Fruit fly (Drosophila melanogaster): ENCODE results near the gene Trhn.

The Trhn gene

DNA sequence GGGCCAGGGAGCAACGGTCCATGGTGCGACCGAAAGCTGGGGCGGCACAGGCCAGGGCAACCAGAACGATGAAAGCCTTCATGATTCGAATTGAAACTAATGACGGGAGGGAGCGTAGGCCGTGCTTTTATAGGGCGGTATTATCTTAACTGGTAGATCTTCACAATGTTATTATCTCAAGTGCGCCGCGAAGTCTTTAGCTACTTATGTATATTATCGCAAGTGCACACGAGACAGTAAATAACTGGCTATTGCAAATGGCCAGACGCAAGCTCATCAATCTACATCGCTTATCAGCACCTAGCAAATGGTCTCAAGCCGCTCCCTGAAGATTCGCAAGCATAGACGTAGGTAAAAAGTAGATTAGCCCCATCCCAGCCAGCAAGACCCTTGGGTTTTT, 18.1 kb upstream of the Trhn start, which contains the start of gene LysD:
TSS of gene LysD (minus strand) at position 101 of the 400 bp plus-strand sequence.
- TF ChIP-seq fd59A (GFP tag; optimal IDR thresholded peaks at IDR 0.05) (no peak), Hr4 (GFP tag; optimal IDR thresholded peaks at IDR 0.05) (no peak)

DNA sequence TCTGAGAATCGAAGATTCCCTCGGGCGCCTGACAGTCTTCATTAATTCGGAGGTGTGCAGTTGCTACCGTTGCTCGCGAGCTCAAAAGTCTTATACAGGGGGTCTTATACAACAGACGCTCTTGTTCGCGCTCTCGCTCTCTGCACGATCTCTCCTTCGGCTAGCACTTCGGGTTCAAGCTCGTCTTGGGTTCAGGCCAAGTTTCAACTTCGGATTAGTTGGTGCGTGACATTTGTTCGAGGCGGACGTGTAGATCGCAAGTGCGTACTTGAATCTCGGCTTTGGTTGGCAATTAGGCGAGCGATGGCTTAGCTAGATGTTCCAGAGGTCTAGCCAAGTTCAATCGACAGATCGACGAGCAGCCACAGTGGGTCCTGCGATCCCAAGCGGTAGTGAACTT, 15.2 kb upstream of the Trhn start:
- TF ChIP-seq CG31627 (GFP tag; optimal IDR thresholded peaks at IDR 0.05) (no peak), CG3032 (tag; optimal IDR thresholded peaks at IDR 0.05) (no peak), fkh (GFP tag; optimal IDR thresholded peaks at IDR 0.05) (no peak), CG8119 (GFP tag; IDR thresholded peaks at IDR 0.05) (peak; percentile 28; the same call in 1 of the 3 replicates), Blimp-1 (GFP tag; optimal IDR thresholded peaks at IDR 0.05) (no peak), ss (GFP tag; optimal IDR thresholded peaks at IDR 0.05) (peak in 1 of 2 experiments; percentile 26), Smox (GFP tag; optimal IDR thresholded peaks at IDR 0.05) (no peak), topi (GFP tag; optimal IDR thresholded peaks at IDR 0.05) (no peak), CG11294 (GFP tag; IDR thresholded peaks at IDR 0.05) (no peak), cyc (GFP tag; optimal IDR thresholded peaks at IDR 0.05) (no peak), eg (GFP tag; IDR thresholded peaks at IDR 0.05) (0 out of 3 replicates have a peak, but pooled peaks have one; percentile 43), svp (GFP tag) (peak; percentile 57), Lpt (GFP tag; optimal IDR thresholded peaks at IDR 0.05) (peak; percentile 23), CG10669 (GFP tag; optimal IDR thresholded peaks at IDR 0.05) (no peak), Eip75B (GFP tag; optimal IDR thresholded peaks at IDR 0.05) (no peak), lz (GFP tag; optimal IDR thresholded peaks at IDR 0.05) (no peak), fd59A (GFP tag; optimal IDR thresholded peaks at IDR 0.05) (no peak), CG11762 (GFP tag; optimal IDR thresholded peaks at IDR 0.05; ENCODE audit: insufficient read depth) (no peak), Hr4 (GFP tag; optimal IDR thresholded peaks at IDR 0.05) (no peak), CG6808 (GFP tag; optimal IDR thresholded peaks at IDR 0.05) (no peak), CG1621 (tag; optimal IDR thresholded peaks at IDR 0.05) (no peak), dac (GFP tag; optimal IDR thresholded peaks at IDR 0.05) (no peak), Eip78C (GFP tag) (peak; percentile 63), CG8319 (GFP tag; optimal IDR thresholded peaks at IDR 0.05) (no peak), CG4318 (GFP tag; optimal IDR thresholded peaks at IDR 0.05) (no peak), Hr38 (GFP tag; optimal IDR thresholded peaks at IDR 0.05) (no peak), Hr39 (GFP tag; optimal IDR thresholded peaks at IDR 0.05) (no peak), CG6792 (GFP tag; optimal IDR thresholded peaks at IDR 0.05) (no peak), net (GFP tag; optimal IDR thresholded peaks at IDR 0.05) (peak; percentile 4), CG8632 (GFP tag; optimal IDR thresholded peaks at IDR 0.05) (no peak)

DNA sequence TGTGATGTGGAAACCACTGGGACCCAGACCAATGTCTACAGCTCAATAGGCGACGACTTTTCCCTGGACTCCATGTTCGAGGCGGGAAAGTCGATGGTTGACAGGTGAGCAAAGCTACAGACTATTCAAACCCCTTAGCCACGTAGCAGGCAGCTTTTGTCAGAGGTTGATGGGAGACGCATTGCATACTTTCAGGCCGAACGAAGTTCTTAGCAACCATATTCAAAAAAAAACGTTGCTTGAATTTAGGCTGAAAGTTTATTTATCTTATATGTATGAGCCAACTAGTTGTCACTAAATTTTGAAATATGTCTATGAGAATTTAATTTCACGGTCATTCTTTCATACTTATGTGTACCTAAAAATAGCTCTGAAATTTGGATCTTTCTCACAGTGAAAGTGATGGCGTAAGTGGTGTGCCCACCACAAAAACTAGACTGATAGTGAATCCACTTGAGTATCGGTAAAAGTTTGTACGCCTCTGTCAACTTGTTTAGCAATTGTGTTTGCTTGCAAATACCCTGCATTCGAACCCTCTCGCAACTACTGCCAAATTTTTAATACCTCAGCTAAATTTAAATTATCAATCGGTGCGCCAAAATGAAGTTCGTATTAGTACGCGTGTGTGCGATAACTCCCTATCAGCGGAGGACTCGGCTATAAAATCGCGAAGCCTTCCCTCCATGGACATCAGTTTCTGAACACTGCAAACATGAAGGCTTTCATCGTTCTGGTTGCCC, 13.9 kb upstream of the Trhn start, which contains the start of gene LysB:
TSS of gene LysB (plus strand) at position 690 of the 740 bp plus-strand sequence.
- TF ChIP-seq CG32006 (GFP tag; optimal IDR thresholded peaks at IDR 0.05): no peak
- TF ChIP-seq fd59A (GFP tag; optimal IDR thresholded peaks at IDR 0.05): no peak
- no peak for TF ChIP-seq CG8319 (GFP tag; optimal IDR thresholded peaks at IDR 0.05)
- TF ChIP-seq OdsH (GFP tag; optimal IDR thresholded peaks at IDR 0.05): no peak
- no peak for TF ChIP-seq lz (GFP tag; optimal IDR thresholded peaks at IDR 0.05)
- no peak for TF ChIP-seq CG6854 (GFP tag; optimal IDR thresholded peaks at IDR 0.05)
- peak; percentile 33 for TF ChIP-seq fkh (GFP tag; optimal IDR thresholded peaks at IDR 0.05)
- TF ChIP-seq acj6 (GFP tag; optimal IDR thresholded peaks at IDR 0.05): no peak
